Worm (Caenorhabditis elegans) whole organism, L2 larva: ENCODE measurements around the gene msp-56.

Source experiments
- blmp-1 ChIP-seq: sonication (generic microtip); optimal IDR thresholded peaks from 2 replicates; lab custom pipeline; 2017; ENCODE audit warnings: missing genetic modification characterization, mild to moderate bottlenecking, missing compliant biosample characterization, antibody characterized with exemption, moderate library complexity; ENCODE audit not compliant: insufficient read depth
- nhr-12 ChIP-seq: fragments of 150-350 bp; optimal IDR thresholded peaks from 2 replicates; lab custom pipeline; 2014; ENCODE audit warnings: missing biosample characterization, missing genetic modification characterization

- TF ChIP-seq nhr-12 (tag; lab: Kevin White, UChicago): no peak
- TF ChIP-seq blmp-1: no peak
Measured at ce11 chrIV:9842071-9842470, 731 bp downstream of the msp-56 start, which contains the start of gene K07F5.17.
